Fruit fly (Drosophila melanogaster) whole organism, embryonic: ENCODE data around the gene lama.

Source experiments
- Awh ChIP-seq: fragments of 200-800 bp; sonication (Bioruptor generic); IDR thresholded peaks from 2 replicates; pipeline ENCODE4, ENCODE4 v1.3.6; 2022; ENCODE audit warnings: missing biosample characterization, missing genetic modification characterization
- Bdp1 ChIP-seq: fragments of 200-800 bp; sonication (Bioruptor generic); optimal IDR thresholded peaks from 3 replicates; lab custom pipeline; 2016; ENCODE audit warnings: missing biosample characterization, missing genetic modification characterization
- Bgb ChIP-seq: fragments of 200-800 bp; sonication (Bioruptor generic); IDR thresholded peaks from 2 replicates; pipeline ENCODE4 v1.3.6; 2022; ENCODE audit warnings: missing biosample characterization, missing genetic modification characterization; ENCODE audit not compliant: partially characterized antibody
- BtbVII ChIP-seq: fragments of 200-800 bp; sonication (Bioruptor generic); optimal IDR thresholded peaks from 3 replicates; lab custom pipeline; 2017; ENCODE audit warnings: missing biosample characterization, mild to moderate bottlenecking, missing genetic modification characterization
- CG13424 ChIP-seq: fragments of 200-800 bp; sonication (Bioruptor generic); optimal IDR thresholded peaks from 2 replicates; lab custom pipeline; 2019; ENCODE audit warnings: missing biosample characterization, mild to moderate bottlenecking, missing genetic modification characterization, moderate library complexity
- CG13624 ChIP-seq: fragments of 200-800 bp; sonication (Bioruptor generic); optimal IDR thresholded peaks from 2 replicates; lab custom pipeline; 2016; ENCODE audit warnings: missing biosample characterization, missing genetic modification characterization
- CG15601 ChIP-seq: fragments of 200-800 bp; sonication (Bioruptor generic); optimal IDR thresholded peaks from 3 replicates; lab custom pipeline; 2019; ENCODE audit warnings: missing biosample characterization, mild to moderate bottlenecking, missing genetic modification characterization, moderate library complexity
- CG17802 ChIP-seq: fragments of 200-800 bp; sonication (Bioruptor generic); optimal IDR thresholded peaks from 2 replicates; lab custom pipeline; 2018; ENCODE audit warnings: missing biosample characterization, mild to moderate bottlenecking, missing genetic modification characterization, moderate library complexity
- CG1792 ChIP-seq: fragments of 200-800 bp; sonication (Bioruptor generic); optimal IDR thresholded peaks from 2 replicates; lab custom pipeline; 2016; ENCODE audit warnings: missing biosample characterization, missing genetic modification characterization
- CG2120 ChIP-seq: fragments of 200-800 bp; sonication (Bioruptor generic); optimal IDR thresholded peaks from 3 replicates; lab custom pipeline; 2016; ENCODE audit warnings: missing biosample characterization, missing genetic modification characterization
- CG2199 ChIP-seq: fragments of 200-800 bp; sonication (Bioruptor generic); IDR thresholded peaks from 3 replicates; pipeline ENCODE4 v1.3.6; 2022; ENCODE audit warnings: missing biosample characterization, missing genetic modification characterization
- CG2202 ChIP-seq: fragments of 200-800 bp; sonication (Bioruptor generic); optimal IDR thresholded peaks from 2 replicates; lab custom pipeline; 2018; ENCODE audit warnings: missing biosample characterization, mild to moderate bottlenecking, missing genetic modification characterization
- CG34224 ChIP-seq: fragments of 200-800 bp; sonication (Bioruptor generic); IDR thresholded peaks from 3 replicates; pipeline ENCODE4 v1.3.6; 2022; ENCODE audit warnings: missing biosample characterization, missing genetic modification characterization; ENCODE audit not compliant: partially characterized antibody
- CG34376 ChIP-seq: fragments of 200-800 bp; sonication (Bioruptor generic); optimal IDR thresholded peaks from 2 replicates; lab custom pipeline; 2018; ENCODE audit warnings: missing biosample characterization, mild to moderate bottlenecking, missing genetic modification characterization
- CG4404 ChIP-seq: fragments of 200-800 bp; sonication (Bioruptor generic); IDR thresholded peaks from 2 replicates; pipeline ENCODE4 v1.3.6; 2022; ENCODE audit warnings: missing biosample characterization, missing genetic modification characterization
- CG5953 ChIP-seq: fragments of 200-800 bp; sonication (Bioruptor generic); IDR thresholded peaks from 2 replicates; pipeline ENCODE4 v1.3.6; 2022; ENCODE audit warnings: missing biosample characterization, missing genetic modification characterization
- CG6654 ChIP-seq: fragments of 200-800 bp; sonication (Bioruptor generic); optimal IDR thresholded peaks from 2 replicates; lab custom pipeline; 2017; ENCODE audit warnings: missing biosample characterization, mild to moderate bottlenecking, missing genetic modification characterization
- CG6791 ChIP-seq: fragments of 200-800 bp; sonication (Bioruptor generic); IDR thresholded peaks from 3 replicates; pipeline ENCODE4 v1.3.6; 2022; ENCODE audit warnings: missing biosample characterization, missing genetic modification characterization; ENCODE audit not compliant: partially characterized antibody
- CG7928 ChIP-seq: fragments of 200-800 bp; sonication (Bioruptor generic); optimal IDR thresholded peaks from 2 replicates; lab custom pipeline; 2017; ENCODE audit warnings: missing biosample characterization, mild to moderate bottlenecking, missing genetic modification characterization
- CoRest ChIP-seq: fragments of 200-800 bp; sonication (Bioruptor generic); optimal IDR thresholded peaks from 3 replicates; lab custom pipeline; 2018; ENCODE audit warnings: missing biosample characterization, mild to moderate bottlenecking, missing genetic modification characterization, moderate library complexity
- Dip3 ChIP-seq: fragments of 200-800 bp; sonication (Bioruptor generic); optimal IDR thresholded peaks from 3 replicates; lab custom pipeline; 2016; ENCODE audit warnings: missing biosample characterization, missing genetic modification characterization
- Hmr ChIP-seq: fragments of 200-800 bp; sonication (Bioruptor generic); optimal IDR thresholded peaks from 3 replicates; lab custom pipeline; 2017; ENCODE audit warnings: mild to moderate bottlenecking, missing biosample characterization, missing genetic modification reagents, missing genetic modification characterization
- Jarid2 ChIP-seq: fragments of 200-800 bp; sonication (Bioruptor generic); optimal IDR thresholded peaks from 3 replicates; lab custom pipeline; 2017; ENCODE audit warnings: mild to moderate bottlenecking, missing biosample characterization, missing genetic modification reagents, missing genetic modification characterization
- NC2β ChIP-seq: fragments of 200-800 bp; sonication (Bioruptor generic); optimal IDR thresholded peaks from 2 replicates; lab custom pipeline; 2016; ENCODE audit warnings: missing biosample characterization, missing genetic modification characterization
- NFAT ChIP-seq: fragments of 200-800 bp; sonication (Bioruptor generic); IDR thresholded peaks from 2 replicates; pipeline ENCODE4 v1.3.6; 2022; ENCODE audit warnings: missing biosample characterization, missing genetic modification characterization
- PHDP ChIP-seq: fragments of 200-800 bp; sonication (Bioruptor generic); optimal IDR thresholded peaks from 3 replicates; lab custom pipeline; 2018; ENCODE audit warnings: missing biosample characterization, mild to moderate bottlenecking, missing genetic modification characterization, moderate library complexity
- Rx ChIP-seq: fragments of 200-800 bp; sonication (Bioruptor generic); IDR thresholded peaks from 2 replicates; pipeline ENCODE4 v1.3.6; 2022; ENCODE audit warnings: missing biosample characterization, missing genetic modification characterization
- Scr ChIP-seq: fragments of 200-800 bp; sonication (Bioruptor generic); IDR thresholded peaks from 2 replicates; pipeline ENCODE4 v1.3.6; 2022; ENCODE audit warnings: missing biosample characterization, missing genetic modification characterization; ENCODE audit not compliant: partially characterized antibody
- Six4 ChIP-seq: fragments of 200-800 bp; sonication (Bioruptor generic); optimal IDR thresholded peaks from 2 replicates; lab custom pipeline; 2016; ENCODE audit warnings: missing biosample characterization, missing genetic modification characterization
- Sox102F ChIP-seq: fragments of 200-800 bp; sonication (Bioruptor generic); optimal IDR thresholded peaks from 2 replicates; lab custom pipeline; 2018; ENCODE audit warnings: missing biosample characterization, mild to moderate bottlenecking, missing genetic modification characterization, moderate library complexity
- amos ChIP-seq: fragments of 200-800 bp; sonication (Bioruptor generic); IDR thresholded peaks from 2 replicates; pipeline ENCODE4 v1.3.6; 2022; ENCODE audit warnings: missing biosample characterization, missing genetic modification characterization; ENCODE audit not compliant: partially characterized antibody
- aop ChIP-seq: fragments of 200-800 bp; sonication (Bioruptor generic); IDR thresholded peaks from 2 replicates; pipeline ENCODE4 v1.3.6; 2022; ENCODE audit warnings: missing biosample characterization, missing genetic modification characterization
- cato ChIP-seq: fragments of 200-800 bp; sonication (Bioruptor generic); optimal IDR thresholded peaks from 2 replicates; lab custom pipeline; 2016; ENCODE audit warnings: missing biosample characterization, missing genetic modification characterization, borderline replicate concordance
- chinmo ChIP-seq: fragments of 200-800 bp; sonication (Bioruptor generic); IDR thresholded peaks from 4 replicates; pipeline ENCODE4 v1.3.6; 2022; ENCODE audit warnings: missing biosample characterization, missing genetic modification characterization; ENCODE audit not compliant: partially characterized antibody
- dmrt11E ChIP-seq: fragments of 200-800 bp; sonication (Bioruptor generic); optimal IDR thresholded peaks from 3 replicates; lab custom pipeline; 2018; ENCODE audit warnings: missing biosample characterization, mild to moderate bottlenecking, missing genetic modification characterization, moderate library complexity
- ewg ChIP-seq: fragments of 200-800 bp; sonication (Bioruptor generic); optimal IDR thresholded peaks from 3 replicates; lab custom pipeline; 2017; ENCODE audit warnings: mild to moderate bottlenecking, missing biosample characterization, missing genetic modification reagents, missing genetic modification characterization
- eyg ChIP-seq: fragments of 200-800 bp; sonication (Bioruptor generic); optimal IDR thresholded peaks from 3 replicates; lab custom pipeline; 2016; ENCODE audit warnings: missing biosample characterization, missing genetic modification characterization
- gfzf ChIP-seq: fragments of 200-800 bp; sonication (Bioruptor generic); optimal IDR thresholded peaks from 2 replicates; lab custom pipeline; 2016; ENCODE audit warnings: missing biosample characterization, mild to moderate bottlenecking, missing genetic modification characterization, moderate library complexity
- hbn ChIP-seq: fragments of 200-800 bp; sonication (Bioruptor generic); IDR thresholded peaks from 2 replicates; pipeline ENCODE4 v1.3.6; 2022; ENCODE audit warnings: missing biosample characterization, missing genetic modification characterization; ENCODE audit not compliant: partially characterized antibody
- ken ChIP-seq: fragments of 200-800 bp; sonication (Bioruptor generic); IDR thresholded peaks from 3 replicates; pipeline ENCODE4 v1.3.6; 2022; ENCODE audit warnings: missing biosample characterization, missing genetic modification characterization
- kni ChIP-seq: fragments of 200-800 bp; sonication (Bioruptor generic); optimal IDR thresholded peaks from 3 replicates; lab custom pipeline; 2017; ENCODE audit warnings: mild to moderate bottlenecking, missing biosample characterization, missing genetic modification reagents, missing genetic modification characterization
- lov ChIP-seq, 2 experiments: fragments of 200-800 bp in 1 of 2; fragments of >200 bp in 1 of 2; sonication (Bioruptor generic) in 1 of 2; IDR thresholded peaks in 1 of 2; optimal IDR thresholded peaks in 1 of 2; 2 replicates in 1 of 2; 3 replicates in 1 of 2; pipeline versions ENCODE4 v1.3.6 to Lab custom; 2017 to 2022; ENCODE audit warnings: missing biosample characterization in 1 of 2, missing genetic modification characterization in 1 of 2
- maf-S ChIP-seq: fragments of 200-800 bp; sonication (Bioruptor generic); optimal IDR thresholded peaks from 2 replicates; lab custom pipeline; 2016; ENCODE audit warnings: missing biosample characterization, missing genetic modification characterization
- mam ChIP-seq: fragments of 200-800 bp; sonication (Bioruptor generic); optimal IDR thresholded peaks from 3 replicates; lab custom pipeline; 2016; ENCODE audit warnings: missing biosample characterization, missing genetic modification characterization
- mld ChIP-seq: fragments of 200-800 bp; sonication (Bioruptor generic); IDR thresholded peaks from 3 replicates; pipeline ENCODE4 v1.3.6; 2022; ENCODE audit warnings: missing biosample characterization, missing genetic modification characterization; ENCODE audit not compliant: partially characterized antibody
- p53 ChIP-seq: fragments of 200-800 bp; sonication (Bioruptor generic); optimal IDR thresholded peaks from 2 replicates; lab custom pipeline; 2016; ENCODE audit warnings: missing biosample characterization, missing genetic modification characterization
- row ChIP-seq: fragments of 200-800 bp; sonication (Bioruptor generic); IDR thresholded peaks from 3 replicates; pipeline ENCODE4 v1.3.6; 2022; ENCODE audit warnings: missing biosample characterization, missing genetic modification characterization
- seq ChIP-seq: fragments of 200-800 bp; sonication (Bioruptor generic); IDR thresholded peaks from 2 replicates; pipeline ENCODE4 v1.3.6; 2022; ENCODE audit warnings: missing biosample characterization, missing genetic modification characterization
- trem ChIP-seq: fragments of 200-800 bp; optimal IDR thresholded peaks from 3 replicates; lab custom pipeline; 2019; ENCODE audit warnings: missing biosample characterization, mild to moderate bottlenecking, missing genetic modification characterization, moderate library complexity

lama gene

DNA sequence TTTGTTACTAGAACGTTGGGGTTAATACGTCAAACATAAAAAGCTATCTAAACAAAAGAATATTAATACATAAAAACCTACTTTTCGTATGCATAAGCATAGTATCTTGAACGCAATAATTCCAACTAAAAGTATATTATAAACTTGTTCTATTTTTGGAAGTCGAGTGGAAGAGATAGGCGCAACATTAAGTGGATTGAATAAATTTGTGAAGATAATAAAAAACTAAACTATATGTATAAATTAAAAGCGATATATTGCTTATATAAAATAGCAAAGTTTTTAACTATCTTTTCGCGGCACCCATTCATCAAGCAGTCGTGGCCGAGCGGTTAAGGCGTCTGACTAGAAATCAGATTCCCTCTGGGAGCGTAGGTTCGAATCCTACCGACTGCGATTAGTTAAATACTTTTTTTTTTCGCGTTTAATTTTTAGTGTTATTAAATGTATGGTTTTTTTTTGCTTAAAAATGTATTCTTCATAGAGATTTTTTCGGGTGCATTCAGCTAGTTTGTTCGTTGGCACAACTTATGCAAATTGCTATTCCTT lies 13.9 kb downstream of the lama start:
- TF ChIP-seq CG13424 (no peak), amos (GFP tag; lab: Robert Waterston, UW) (peak; percentile 66; the same call in 1 of the 2 replicates), Scr (GFP tag; lab: Robert Waterston, UW) (peak; percentile 62), Dip3 (GFP tag; lab: Kevin White, UChicago) (no peak), gfzf (GFP tag; lab: Kevin White, UChicago) (no peak), lov (optimal IDR thresholded peaks at IDR 0.05; lab: Kevin White, UChicago) (no peak), lov (GFP tag; IDR thresholded peaks at IDR 0.05; lab: Robert Waterston, UW) (no peak), CG34376 (GFP tag; lab: Kevin White, UChicago) (no peak), kni (no peak), row (GFP tag; lab: Robert Waterston, UW) (no peak), ewg (no peak), eyg (GFP tag; lab: Kevin White, UChicago) (no peak), CG2202 (tag; lab: Kevin White, UChicago) (no peak), Six4 (GFP tag; lab: Kevin White, UChicago) (no peak), Bgb (peak; percentile 72), Jarid2 (GFP tag; lab: Kevin White, UChicago) (no peak), BtbVII (no peak), Sox102F (no peak), CG2120 (GFP tag; lab: Kevin White, UChicago) (no peak), CG5953 (GFP tag; lab: Robert Waterston, UW) (no peak), dmrt11E (tag; lab: Kevin White, UChicago) (no peak), ken (GFP tag; lab: Robert Waterston, UW) (no peak), CG7928 (GFP tag; lab: Kevin White, UChicago) (no peak), CoRest (tag; lab: Kevin White, UChicago) (no peak), CG2199 (GFP tag; lab: Robert Waterston, UW) (no peak), PHDP (tag; lab: Kevin White, UChicago) (no peak), maf-S (GFP tag; lab: Kevin White, UChicago) (no peak), Bdp1 (peak; percentile 94), aop (GFP tag; lab: Robert Waterston, UW) (no peak), CG13624 (GFP tag; lab: Kevin White, UChicago) (no peak), CG34224 (GFP tag; lab: Robert Waterston, UW) (peak; percentile 40; the same call in 2 of the 3 replicates), mld (GFP tag; lab: Robert Waterston, UW) (peak; percentile 69), CG4404 (GFP tag; lab: Robert Waterston, UW) (no peak), Awh (GFP tag; lab: Robert Waterston, UW) (no peak), CG17802 (tag; lab: Kevin White, UChicago) (no peak), NFAT (GFP tag; lab: Robert Waterston, UW) (no peak), NC2β (GFP tag; lab: Kevin White, UChicago) (no peak), p53 (GFP tag; lab: Kevin White, UChicago) (no peak), CG15601 (tag; lab: Kevin White, UChicago) (no peak), mam (GFP tag; lab: Kevin White, UChicago) (no peak), Hmr (GFP tag; lab: Kevin White, UChicago) (no peak), chinmo (GFP tag; lab: Robert Waterston, UW) (no peak), CG6654 (GFP tag; lab: Kevin White, UChicago) (no peak), Rx (GFP tag; lab: Robert Waterston, UW) (no peak), seq (no peak), CG6791 (GFP tag; lab: Robert Waterston, UW) (peak; percentile 38; the same call in 1 of the 3 replicates), cato (GFP tag; lab: Kevin White, UChicago) (no peak), CG1792 (GFP tag; lab: Kevin White, UChicago) (no peak), hbn (GFP tag; lab: Robert Waterston, UW) (peak; percentile 46; the same call in 1 of the 2 replicates), trem (no peak)
